Worm (Caenorhabditis elegans): ENCODE results near the gene srj-54.

The srj-54 gene

DNA sequence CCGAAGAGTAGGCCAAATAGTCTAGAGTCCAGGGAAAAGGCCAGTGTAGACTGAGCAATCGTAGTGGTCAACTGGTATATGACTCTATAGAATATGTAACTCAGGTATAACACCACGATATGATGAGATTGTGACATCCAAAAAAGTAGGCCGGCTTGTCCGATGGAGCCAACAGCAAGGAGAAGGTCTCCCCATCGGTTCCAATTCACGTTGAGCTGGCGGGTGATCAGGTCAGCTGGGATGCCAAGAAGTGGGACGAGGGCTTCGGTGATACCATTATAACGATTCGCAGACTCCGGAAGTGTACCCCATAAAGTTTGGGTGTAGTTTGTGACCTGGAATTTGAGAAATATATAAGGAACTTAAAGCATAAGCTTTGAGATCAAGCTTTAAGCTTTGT is 13.3 kb upstream of the srj-54 start:
- no peak for TF ChIP-seq unc-62 (GFP tag; optimal IDR thresholded peaks at IDR 0.05)

DNA sequence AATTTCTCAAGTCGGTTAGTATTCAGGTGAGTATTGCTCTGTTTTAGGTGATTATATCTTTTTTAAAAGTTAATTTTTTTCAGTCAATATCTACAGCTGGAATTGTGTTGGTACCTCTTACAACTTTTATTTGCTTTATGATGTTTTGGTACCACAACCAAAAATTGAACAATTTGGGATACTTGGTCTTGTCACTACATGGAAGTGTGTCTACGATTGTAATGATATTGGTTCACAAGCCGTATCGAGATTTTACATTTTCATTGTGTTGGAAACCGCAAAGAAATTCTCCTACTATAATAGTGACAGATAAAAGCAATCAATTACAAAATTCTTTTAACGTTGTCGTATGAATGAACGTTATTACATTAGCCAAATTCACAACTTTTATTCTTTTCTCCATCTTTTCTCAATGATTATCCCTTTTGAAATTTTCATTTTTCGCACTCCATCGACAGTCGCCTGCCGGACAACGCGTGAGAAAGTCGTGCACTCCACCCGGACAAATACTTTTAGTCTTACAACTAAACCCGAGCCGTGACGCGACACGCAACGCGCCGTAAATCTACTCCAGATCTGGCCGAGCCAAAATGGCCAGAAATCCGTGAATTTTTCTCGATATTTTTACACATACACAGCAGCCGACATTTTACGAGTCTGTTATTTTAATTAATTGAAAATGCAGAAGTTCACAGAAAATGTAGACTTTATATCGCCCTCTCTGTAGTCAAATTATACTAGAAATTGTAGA is 12.3 kb upstream of the srj-54 start:
- TF ChIP-seq unc-62 (GFP tag; optimal IDR thresholded peaks at IDR 0.05): no peak

DNA sequence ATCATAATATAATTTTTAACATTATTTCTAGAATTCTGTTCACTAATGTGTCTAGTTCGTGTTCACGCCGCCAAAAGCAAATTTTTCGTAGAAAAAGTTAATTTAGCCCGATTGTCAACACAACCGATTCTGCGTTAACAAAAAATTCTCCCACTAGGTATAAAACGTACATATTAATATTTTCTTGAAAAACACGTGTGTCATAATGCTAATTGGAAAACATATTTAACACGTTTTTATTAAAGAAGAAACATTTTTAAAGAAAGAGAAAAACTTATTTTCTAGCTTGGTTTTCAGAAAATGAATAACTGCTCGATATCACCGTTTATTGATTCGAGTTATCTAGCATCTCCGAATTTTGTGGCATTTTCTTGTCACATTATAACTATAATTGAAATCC is 10.5 kb upstream of the srj-54 start, which contains the start of gene srh-243:
Gene srh-243, plus strand, starts transcription at position 301 of the 400 bp plus-strand sequence.
- no peak for TF ChIP-seq unc-62 (GFP tag; optimal IDR thresholded peaks at IDR 0.05)

DNA sequence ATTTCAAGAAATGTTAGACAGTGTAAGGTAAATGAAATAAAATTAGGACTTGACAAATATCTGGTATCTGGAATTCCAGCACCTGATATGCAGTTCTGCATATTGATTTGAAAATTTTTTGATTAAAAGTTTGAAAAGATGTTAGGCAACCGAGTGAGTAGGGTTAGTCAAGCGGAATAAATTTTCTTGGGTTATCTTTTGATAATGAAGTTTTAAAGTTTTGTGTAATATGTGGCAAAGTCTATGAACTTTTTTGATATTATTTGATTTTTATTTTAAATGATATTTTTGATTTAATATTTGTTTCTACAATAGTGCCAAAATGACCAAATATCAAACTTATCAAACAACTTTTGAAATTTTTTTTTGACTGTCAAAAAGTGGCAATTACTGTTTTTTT is 9.9 kb upstream of the srj-54 start, which contains the start of gene srh-241:
Gene srh-241, minus strand, starts transcription at position 101 of the 400 bp plus-strand sequence.
- TF ChIP-seq unc-62 (GFP tag; optimal IDR thresholded peaks at IDR 0.05): no peak

DNA sequence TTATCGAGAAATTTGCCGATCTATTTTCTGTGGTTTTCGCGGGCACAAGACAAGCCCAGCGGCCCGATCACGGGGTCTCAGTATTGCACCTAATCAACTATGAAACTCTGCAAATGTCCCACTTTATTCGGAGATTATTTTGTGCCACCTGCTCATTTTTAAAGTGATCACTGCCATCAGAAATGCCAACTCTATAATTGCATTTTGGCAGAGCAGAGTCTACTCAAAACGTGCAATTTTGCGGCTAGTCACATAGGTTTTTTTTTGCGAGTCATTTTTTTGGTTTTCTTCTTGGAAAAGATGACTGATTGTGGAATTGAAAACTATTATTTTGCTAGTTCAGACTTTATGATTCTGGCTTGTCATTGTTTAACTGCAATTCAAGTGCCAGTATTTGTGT is 5.3 kb upstream of the srj-54 start, which contains the start of gene srh-240:
Gene srh-240, plus strand, starts transcription at position 301 of the 400 bp plus-strand sequence.
- no peak for TF ChIP-seq unc-62 (GFP tag; optimal IDR thresholded peaks at IDR 0.05)

DNA sequence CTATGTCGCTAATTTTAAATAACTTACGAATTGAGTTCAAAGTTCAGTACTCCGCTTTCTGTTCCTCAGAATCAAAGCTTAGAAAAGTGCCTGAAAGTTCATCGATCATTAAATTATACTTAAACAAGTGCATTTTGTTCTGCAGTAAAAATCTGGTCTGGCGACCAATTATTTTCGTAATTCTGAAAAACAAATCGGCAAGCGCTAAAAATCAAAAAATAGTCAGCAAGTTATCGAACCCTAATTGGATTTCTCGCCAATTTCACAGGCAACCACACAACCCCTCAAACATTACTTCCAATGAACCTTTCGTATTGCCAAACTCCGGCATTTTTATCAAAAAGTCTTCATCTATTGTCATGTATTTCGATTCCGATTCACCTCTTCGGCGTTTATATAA is 3.4 kb upstream of the srj-54 start, which contains the start of gene srh-272:
Gene srh-272, plus strand, starts transcription at position 301 of the 400 bp plus-strand sequence.
- no peak for TF ChIP-seq unc-62 (GFP tag; optimal IDR thresholded peaks at IDR 0.05)

DNA sequence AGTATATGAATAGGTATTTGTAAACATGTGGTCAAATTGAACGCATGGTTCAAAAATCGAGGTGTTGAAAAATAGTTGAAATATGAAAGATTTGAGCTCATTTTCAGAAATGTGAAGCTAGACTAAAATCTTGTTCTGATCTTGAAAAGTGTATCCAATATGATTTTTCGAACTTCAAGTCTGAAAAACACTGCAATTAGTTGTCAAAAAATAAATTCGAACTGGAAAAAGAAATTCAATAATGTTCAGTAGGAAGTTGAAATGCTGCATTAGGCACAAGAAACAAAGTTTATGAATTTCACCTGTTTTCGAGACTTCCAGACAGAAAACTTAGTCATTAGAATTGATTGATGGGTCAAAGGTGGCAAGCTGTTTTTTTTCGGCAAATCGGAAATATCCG is 1.9 kb upstream of the srj-54 start, which contains the start of gene srh-270:
Gene srh-270, minus strand, starts transcription at position 101 of the 400 bp plus-strand sequence.
- TF ChIP-seq unc-62 (GFP tag; optimal IDR thresholded peaks at IDR 0.05): no peak

DNA sequence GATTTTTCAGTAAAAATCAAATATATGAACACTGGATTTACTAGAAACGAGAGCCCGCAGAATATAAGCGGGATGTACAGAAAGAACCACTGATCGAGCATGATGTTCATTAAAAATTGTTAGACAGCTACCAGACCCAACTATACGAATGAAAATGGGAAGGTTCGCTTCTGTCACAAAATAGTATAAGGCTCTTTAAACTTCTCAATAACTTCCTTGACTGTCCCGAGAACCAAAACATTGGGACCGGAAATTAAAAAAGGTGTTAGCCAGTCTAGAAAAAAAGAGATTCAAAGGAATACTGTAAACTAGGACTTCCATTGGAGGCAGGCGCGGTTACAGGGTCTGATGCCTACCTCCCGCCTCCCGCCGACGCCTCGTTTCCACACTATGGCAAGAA is 1.8 kb downstream of the srj-54 start, which contains the start of gene srj-55:
Gene srj-55, minus strand, starts transcription at position 101 of the 400 bp plus-strand sequence.
- TF ChIP-seq unc-62 (GFP tag; optimal IDR thresholded peaks at IDR 0.05): no peak

DNA sequence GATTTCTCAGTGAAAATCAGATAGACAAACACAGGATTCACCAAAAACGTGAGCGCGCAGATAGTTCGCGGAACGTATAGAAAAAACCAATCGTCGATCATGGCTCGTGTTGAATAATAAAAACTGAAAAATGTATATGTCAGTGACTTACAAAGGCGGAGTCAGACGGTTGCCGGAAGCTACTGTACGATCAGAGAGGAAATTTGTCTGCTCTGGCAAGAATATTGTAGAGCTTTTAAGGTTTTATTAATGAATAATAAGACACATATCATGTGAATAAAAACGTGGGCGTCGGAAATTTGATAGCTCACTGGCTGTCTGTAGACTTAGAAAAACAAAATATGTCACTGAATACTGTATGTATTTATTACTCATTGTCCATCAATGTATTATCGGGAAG is 4.2 kb downstream of the srj-54 start, which contains the start of gene srj-57:
Gene srj-57, minus strand, starts transcription at position 101 of the 400 bp plus-strand sequence.
- TF ChIP-seq unc-62 (GFP tag; optimal IDR thresholded peaks at IDR 0.05): no peak

DNA sequence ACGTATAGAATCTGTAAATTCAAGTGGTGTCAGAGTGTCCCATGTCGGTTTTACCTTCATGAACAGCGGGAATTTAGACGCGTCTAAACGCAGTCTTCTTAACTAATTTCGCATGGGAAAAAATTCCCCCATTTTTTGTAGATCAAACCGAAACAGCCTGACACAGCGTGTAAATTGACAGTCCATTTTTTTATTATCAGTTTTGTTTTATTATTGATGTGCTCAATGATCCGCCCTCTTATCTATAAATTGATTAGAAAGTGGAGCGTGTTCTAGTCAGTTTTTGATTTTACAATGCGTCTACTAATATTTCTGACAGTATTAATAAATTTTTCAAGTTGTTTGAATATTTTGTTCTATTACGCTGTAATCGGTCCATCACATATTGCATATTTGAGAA is 10.6 kb downstream of the srj-54 start, which contains the start of gene ugt-53:
Gene ugt-53, plus strand, starts transcription at position 273 of the 400 bp plus-strand sequence.
- TF ChIP-seq unc-62 (GFP tag; optimal IDR thresholded peaks at IDR 0.05): no peak

DNA sequence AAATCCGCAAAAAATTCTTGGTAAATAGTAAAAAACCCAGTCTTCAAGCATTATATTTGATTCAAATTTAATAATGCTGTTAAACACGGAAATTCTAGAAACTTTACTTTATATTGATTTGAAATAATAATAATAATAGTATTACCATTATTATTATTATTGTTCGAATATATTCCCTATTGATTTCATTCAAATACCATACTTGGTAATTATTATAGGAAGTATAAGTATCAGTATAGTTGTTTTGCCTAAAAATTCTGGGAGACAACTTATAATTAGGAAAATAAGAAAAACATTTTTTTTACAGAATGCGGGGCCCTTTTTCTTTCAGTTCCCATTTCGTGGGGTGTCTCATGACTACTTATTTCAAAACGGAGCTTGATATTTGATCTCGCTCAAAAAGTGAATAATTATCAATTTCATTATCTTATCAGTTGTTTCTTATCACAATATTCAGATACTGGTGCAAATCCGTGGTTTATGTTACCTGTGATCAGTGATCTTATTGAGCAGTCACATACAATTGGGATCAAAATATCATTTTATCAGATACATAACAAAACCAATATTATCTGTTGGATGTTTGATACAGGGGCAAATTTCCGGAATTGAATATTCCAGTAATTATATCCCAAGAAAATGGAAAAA is 11.2 kb downstream of the srj-54 start, which contains the start of gene srj-49:
Gene srj-49, minus strand, starts transcription at position 51 of the 648 bp plus-strand sequence.
- no peak for TF ChIP-seq unc-62 (GFP tag; optimal IDR thresholded peaks at IDR 0.05)

DNA sequence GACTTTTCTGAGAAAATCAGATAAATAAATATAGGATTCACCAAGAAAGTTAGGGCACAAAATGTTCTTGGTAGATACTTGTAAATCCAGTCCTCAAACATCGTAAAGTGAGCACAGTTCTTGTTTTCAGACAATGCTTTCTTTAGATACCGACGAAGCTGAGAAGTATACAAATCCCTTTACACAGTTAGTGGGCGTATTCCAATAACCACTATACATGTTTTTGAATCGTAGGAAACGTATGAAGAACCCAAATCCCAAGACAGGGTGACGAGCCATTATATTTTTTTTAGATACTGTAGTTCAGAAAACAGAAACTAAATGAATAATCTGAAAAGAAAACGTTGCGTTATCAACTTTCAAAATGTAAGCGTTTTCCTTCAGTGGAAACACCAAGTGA is 13.9 kb downstream of the srj-54 start, which contains the start of gene srj-44:
Gene srj-44, minus strand, starts transcription at position 101 of the 400 bp plus-strand sequence.
- no peak for TF ChIP-seq unc-62 (GFP tag; optimal IDR thresholded peaks at IDR 0.05)

DNA sequence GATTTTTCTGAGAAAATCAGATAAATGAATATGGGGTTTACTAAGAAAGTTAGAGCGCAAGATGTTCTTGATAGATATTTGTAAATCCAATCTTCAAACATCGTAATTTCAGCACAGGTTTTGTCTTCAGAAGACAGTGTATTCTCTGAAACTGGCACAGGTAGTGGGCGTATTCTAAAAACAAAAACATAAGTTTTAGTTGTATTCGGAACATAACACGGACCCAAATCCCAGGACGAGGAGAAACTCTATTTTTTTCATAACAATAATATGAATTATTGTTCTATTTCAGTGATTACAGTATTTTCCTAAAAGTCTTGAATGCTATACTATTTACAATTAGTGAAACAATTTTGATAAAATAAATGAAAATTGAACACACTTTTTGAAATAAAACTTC is 23.1 kb downstream of the srj-54 start, which contains the start of gene srj-45:
Gene srj-45, minus strand, starts transcription at position 101 of the 400 bp plus-strand sequence.
- no peak for TF ChIP-seq unc-62 (GFP tag; optimal IDR thresholded peaks at IDR 0.05)

DNA sequence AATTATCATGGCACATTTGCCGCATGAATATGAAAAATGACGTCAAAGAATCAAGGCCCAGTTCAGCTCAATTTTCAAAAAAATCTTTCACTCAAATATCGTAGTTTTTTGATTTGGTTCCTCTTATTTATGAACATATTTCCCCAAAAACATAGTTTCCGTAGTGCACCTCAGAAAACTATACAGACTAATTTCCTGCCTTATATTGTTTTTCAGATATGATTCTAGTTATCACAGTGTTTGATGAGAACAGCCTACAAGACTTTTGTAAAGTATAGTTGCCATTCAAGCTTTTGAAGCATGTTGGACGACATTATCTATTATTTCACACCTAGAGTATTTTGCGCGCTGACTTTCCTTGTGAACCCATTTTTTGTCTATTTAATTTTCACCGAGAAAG is 27.0 kb downstream of the srj-54 start, which contains the start of gene srj-50:
Gene srj-50, plus strand, starts transcription at position 301 of the 400 bp plus-strand sequence.
- TF ChIP-seq unc-62 (GFP tag; optimal IDR thresholded peaks at IDR 0.05): no peak

DNA sequence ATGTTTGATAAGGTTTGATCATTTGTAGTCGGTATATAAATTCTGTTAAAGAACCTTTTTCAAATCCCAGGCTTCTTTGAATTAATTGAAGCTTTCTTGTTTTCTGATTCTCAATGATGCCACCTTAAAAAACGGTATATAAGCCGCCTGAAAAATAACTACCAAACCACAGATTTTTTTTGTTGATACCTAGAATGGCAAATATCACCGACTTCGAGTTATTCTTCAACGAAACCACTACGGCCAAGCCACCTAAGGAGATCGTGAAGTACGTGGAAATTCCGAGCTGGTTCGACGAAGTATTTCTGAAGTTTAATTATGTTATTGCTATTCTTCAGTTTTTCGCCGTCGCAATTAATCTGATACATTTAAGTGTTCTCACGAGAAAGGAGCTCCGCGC is 28.8 kb downstream of the srj-54 start, which contains the start of gene srw-2:
Gene srw-2, plus strand, starts transcription at position 62 of the 400 bp plus-strand sequence.
- TF ChIP-seq unc-62 (GFP tag; optimal IDR thresholded peaks at IDR 0.05): no peak

DNA sequence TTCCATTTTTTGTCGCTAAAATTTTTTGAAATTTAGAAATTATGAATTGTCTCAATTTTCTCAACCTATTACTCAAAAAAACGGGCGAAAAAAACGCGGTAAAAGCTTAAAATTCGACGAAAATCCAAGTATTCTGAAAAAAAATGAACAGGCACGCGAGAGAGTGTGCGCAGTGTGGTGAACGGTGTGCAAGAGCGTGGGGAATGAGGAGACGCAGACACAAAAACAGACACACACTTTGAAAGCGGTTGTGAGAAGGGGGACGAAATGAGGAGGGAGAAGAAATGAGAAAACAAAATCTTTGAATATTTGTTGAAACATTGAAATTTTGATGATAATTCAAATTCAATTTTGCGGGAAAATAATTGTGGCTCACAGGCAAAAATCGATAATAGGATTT is 32.8 kb downstream of the srj-54 start, which contains the start of gene T03D3.5:
Gene T03D3.5, minus strand, starts transcription at position 21 of the 400 bp plus-strand sequence.
- TF ChIP-seq unc-62 (GFP tag; optimal IDR thresholded peaks at IDR 0.05): no peak

Data from whole organism, dauer.